Worm (Caenorhabditis elegans): ENCODE measurements around the gene srg-68.
A peak's percentile ranks its signal among the peaks of the same experiment; 100 is the strongest.

srg-68 gene

ce11 chrV:5504807-5505442 is 39.7 kb upstream of the srg-68 start, which contains the start of the genes dnj-19 and nhr-47:
Gene dnj-19 (minus strand): TSS chrV:5504857.
Gene nhr-47 (plus strand): TSS chrV:5505253.
- TF ChIP-seq unc-39 (tag; optimal IDR thresholded peaks at IDR 0.05), result no peak
- TF ChIP-seq nhr-237 (tag; optimal IDR thresholded peaks at IDR 0.05), result peak; percentile 70
- TF ChIP-seq ham-2 (GFP tag; optimal IDR thresholded peaks at IDR 0.05), result no peak
- TF ChIP-seq M03D4.4 (tag; optimal IDR thresholded peaks at IDR 0.05), result peak; percentile 65
- TF ChIP-seq lin-32 (GFP tag; optimal IDR thresholded peaks at IDR 0.05), result peak; percentile 37
- peak; percentile 89 for TF ChIP-seq mep-1 (tag; optimal IDR thresholded peaks at IDR 0.05)
- TF ChIP-seq blmp-1 (tag; optimal IDR thresholded peaks at IDR 0.05), result no peak
- TF ChIP-seq unc-120 (tag; optimal IDR thresholded peaks at IDR 0.05; ENCODE audit: poor library complexity, severe bottlenecking), result peak; percentile 65
- peak; percentile 51 for TF ChIP-seq bed-3 (GFP tag; optimal IDR thresholded peaks at IDR 0.05)
- TF ChIP-seq elt-1 (tag; optimal IDR thresholded peaks at IDR 0.05; ENCODE audit: borderline replicate concordance, insufficient read depth), result no peak
- peak; percentile 28 for TF ChIP-seq sem-2 (GFP tag; optimal IDR thresholded peaks at IDR 0.05)
- TF ChIP-seq tbx-8 (GFP tag; optimal IDR thresholded peaks at IDR 0.05), result peak; percentile 14
- TF ChIP-seq lsy-2 (tag; optimal IDR thresholded peaks at IDR 0.05), result peak; percentile 72
- TF ChIP-seq ceh-39 (tag; optimal IDR thresholded peaks at IDR 0.05), result peak; percentile 65
- TF ChIP-seq hlh-1 (tag; optimal IDR thresholded peaks at IDR 0.05), result peak; percentile 7
- peak; percentile 90 for TF ChIP-seq sptf-1 (tag; optimal IDR thresholded peaks at IDR 0.05)
- peak; percentile 19 for TF ChIP-seq unc-62 (GFP tag; optimal IDR thresholded peaks at IDR 0.05)
- TF ChIP-seq zip-8 (tag; optimal IDR thresholded peaks at IDR 0.05), result no peak
- peak; percentile 13 for TF ChIP-seq nhr-12 (tag; optimal IDR thresholded peaks at IDR 0.05)
- TF ChIP-seq flh-1 (GFP tag; optimal IDR thresholded peaks at IDR 0.05), result no peak
- peak; percentile 95 for TF ChIP-seq lin-13 (tag; optimal IDR thresholded peaks at IDR 0.05)
- peak; percentile 68 for TF ChIP-seq ceh-43 (GFP tag; optimal IDR thresholded peaks at IDR 0.05)
- no peak for TF ChIP-seq mab-5 (tag; optimal IDR thresholded peaks at IDR 0.05)
- peak; percentile 76 for TF ChIP-seq mls-2 (tag; optimal IDR thresholded peaks at IDR 0.05)
- no peak for TF ChIP-seq nhr-76 (tag; optimal IDR thresholded peaks at IDR 0.05)
- TF ChIP-seq elt-3 (tag; optimal IDR thresholded peaks at IDR 0.05), result no peak
- peak; percentile 72 for TF ChIP-seq drap-1 (GFP tag; optimal IDR thresholded peaks at IDR 0.05)
- no peak for TF ChIP-seq snpc-4 (tag; optimal IDR thresholded peaks at IDR 0.05)
- TF ChIP-seq ces-1 (GFP tag; optimal IDR thresholded peaks at IDR 0.05), result peak; percentile 45
- TF ChIP-seq cnd-1 (tag; optimal IDR thresholded peaks at IDR 0.05), result peak; percentile 81
- TF ChIP-seq ztf-11 (tag; optimal IDR thresholded peaks at IDR 0.05), result peak; percentile 5
- TF ChIP-seq nhr-2 (tag; optimal IDR thresholded peaks at IDR 0.05), result no peak
- peak; percentile 84 for TF ChIP-seq pha-4 (tag; optimal IDR thresholded peaks at IDR 0.05)
- TF ChIP-seq nhr-28 (tag; optimal IDR thresholded peaks at IDR 0.05), result no peak
- no peak for TF ChIP-seq ceh-83 (GFP tag; optimal IDR thresholded peaks at IDR 0.05)

ce11 chrV:5504295-5504694 is 39.1 kb upstream of the srg-68 start:
- TF ChIP-seq unc-39 (tag; optimal IDR thresholded peaks at IDR 0.05) (no peak), lin-13 (tag; optimal IDR thresholded peaks at IDR 0.05) (no peak), ham-2 (GFP tag; optimal IDR thresholded peaks at IDR 0.05) (no peak), zip-8 (tag; optimal IDR thresholded peaks at IDR 0.05) (no peak)

- TF ChIP-seq snpc-4 (tag; optimal IDR thresholded peaks at IDR 0.05) (no peak), nhr-237 (tag; optimal IDR thresholded peaks at IDR 0.05) (no peak), nhr-2 (tag; optimal IDR thresholded peaks at IDR 0.05) (no peak)
Measured at ce11 chrV:5502701-5503100, 37.5 kb upstream of the srg-68 start.

- TF ChIP-seq sptf-1 (tag; optimal IDR thresholded peaks at IDR 0.05) (no peak), lin-13 (tag; optimal IDR thresholded peaks at IDR 0.05) (no peak), ces-1 (GFP tag; optimal IDR thresholded peaks at IDR 0.05) (no peak), nhr-237 (tag; optimal IDR thresholded peaks at IDR 0.05) (no peak), nhr-2 (tag; optimal IDR thresholded peaks at IDR 0.05) (no peak), cnd-1 (tag; optimal IDR thresholded peaks at IDR 0.05) (no peak), elt-3 (tag; optimal IDR thresholded peaks at IDR 0.05) (no peak), unc-62 (GFP tag; optimal IDR thresholded peaks at IDR 0.05) (no peak), sem-2 (GFP tag; optimal IDR thresholded peaks at IDR 0.05) (no peak), M03D4.4 (tag; optimal IDR thresholded peaks at IDR 0.05) (no peak), ceh-39 (tag; optimal IDR thresholded peaks at IDR 0.05) (no peak), elt-1 (tag; optimal IDR thresholded peaks at IDR 0.05; ENCODE audit: borderline replicate concordance, insufficient read depth) (no peak), pha-4 (tag; optimal IDR thresholded peaks at IDR 0.05) (no peak)
Measured at ce11 chrV:5499475-5499874, 34.2 kb upstream of the srg-68 start.
